Worm (Caenorhabditis elegans) whole organism, late embryonic: Measurements from ENCODE around the gene pmp-4.

ENCODE experiments used
- Y22D7AL.16 ChIP-seq: sonication (generic microtip); optimal IDR thresholded peaks from 2 replicates; lab custom pipeline; 2016; ENCODE audit warnings: missing genetic modification characterization, missing compliant biosample characterization
- ama-1 ChIP-seq: fragments of 150-350 bp; optimal IDR thresholded peaks from 2 replicates; lab custom pipeline; 2014
- ceh-31 ChIP-seq: sonication (generic microtip); optimal IDR thresholded peaks from 2 replicates; lab custom pipeline; 2016; ENCODE audit warnings: missing genetic modification characterization, missing compliant biosample characterization
- ceh-48 ChIP-seq: sonication (generic microtip); optimal IDR thresholded peaks from 2 replicates; lab custom pipeline; 2016; ENCODE audit warnings: missing genetic modification characterization, inconsistent platforms, missing compliant biosample characterization
- che-1 ChIP-seq: sonication (generic microtip); optimal IDR thresholded peaks from 2 replicates; lab custom pipeline; 2016; ENCODE audit warnings: mild to moderate bottlenecking, missing genetic modification characterization, missing compliant biosample characterization
- lin-11 ChIP-seq: fragments of 200-800 bp; sonication (Bioruptor generic); optimal IDR thresholded peaks from 2 replicates; lab custom pipeline; 2018; ENCODE audit warnings: mild to moderate bottlenecking, missing genetic modification characterization, missing compliant biosample characterization
- nhr-11 ChIP-seq: fragments of 150-350 bp; optimal IDR thresholded peaks from 2 replicates; lab custom pipeline; 2014; ENCODE audit warnings: missing biosample characterization, missing genetic modification characterization
- pax-1 ChIP-seq: fragments of 150-350 bp; optimal IDR thresholded peaks from 2 replicates; lab custom pipeline; 2014; ENCODE audit warnings: missing biosample characterization, missing genetic modification characterization
- pha-4 ChIP-seq: fragments of 150-350 bp; optimal IDR thresholded peaks from 2 replicates; lab custom pipeline; 2018; ENCODE audit warnings: missing biosample characterization, missing genetic modification reagents, missing genetic modification characterization
- syd-9 ChIP-seq: sonication (generic microtip); optimal IDR thresholded peaks from 2 replicates; lab custom pipeline; 2016; ENCODE audit warnings: mild to moderate bottlenecking, missing genetic modification characterization, moderate library complexity, missing compliant biosample characterization
- tbx-2 ChIP-seq: sonication (generic microtip); optimal IDR thresholded peaks from 2 replicates; lab custom pipeline; 2016; ENCODE audit warnings: missing genetic modification characterization, missing compliant biosample characterization
- unc-86 ChIP-seq: sonication (generic microtip); optimal IDR thresholded peaks from 2 replicates; lab custom pipeline; 2016; ENCODE audit warnings: missing genetic modification characterization, missing compliant biosample characterization

ce11 chrIV:17432223-17432826 lies 26.9 kb upstream of the pmp-4 start:
- TF ChIP-seq nhr-11 (tag; lab: Kevin White, UChicago): no peak
- no peak for TF ChIP-seq syd-9
- TF ChIP-seq Y22D7AL.16 (tag; lab: Kevin White, UChicago): no peak
- TF ChIP-seq ama-1 (lab: Kevin White, UChicago): no peak
- no peak for TF ChIP-seq lin-11
- TF ChIP-seq unc-86 (tag; lab: Kevin White, UChicago): no peak
- no peak for TF ChIP-seq che-1 (tag; lab: Kevin White, UChicago)
- no peak for TF ChIP-seq ceh-48 (tag; lab: Kevin White, UChicago)
- TF ChIP-seq tbx-2 (tag; lab: Kevin White, UChicago): no peak
- no peak for TF ChIP-seq pax-1 (tag; lab: Kevin White, UChicago)
- no peak for TF ChIP-seq pha-4 (tag; lab: Kevin White, UChicago)
- no peak for TF ChIP-seq ceh-31 (tag; lab: Kevin White, UChicago)
